Worm (Caenorhabditis elegans) whole organism, L2 larva: ENCODE data around the gene ragc-1.

ENCODE experiments used
- C34F6.9 ChIP-seq: fragments of 150-350 bp; optimal IDR thresholded peaks from 2 replicates; lab custom pipeline; 2014; ENCODE audit warnings: missing biosample characterization, missing genetic modification characterization
- F13H6.1 ChIP-seq: sonication (generic microtip); optimal IDR thresholded peaks from 2 replicates; lab custom pipeline; 2016; ENCODE audit warnings: missing genetic modification characterization, missing compliant biosample characterization
- Y55F3AM.14 ChIP-seq: fragments of 200-800 bp; sonication (Bioruptor generic); optimal IDR thresholded peaks from 2 replicates; lab custom pipeline; 2018; ENCODE audit warnings: mild to moderate bottlenecking, missing genetic modification characterization, missing compliant biosample characterization
- alr-1 ChIP-seq: fragments of 150-350 bp; optimal IDR thresholded peaks from 2 replicates; lab custom pipeline; 2014; ENCODE audit warnings: missing biosample characterization, missing genetic modification characterization
- ama-1 ChIP-seq: fragments of 150-350 bp; optimal IDR thresholded peaks from 2 replicates; lab custom pipeline; 2018; ENCODE audit warnings: inconsistent platforms
- blmp-1 ChIP-seq: sonication (generic microtip); optimal IDR thresholded peaks from 2 replicates; lab custom pipeline; 2017; ENCODE audit warnings: missing genetic modification characterization, mild to moderate bottlenecking, missing compliant biosample characterization, antibody characterized with exemption, moderate library complexity; ENCODE audit not compliant: insufficient read depth
- crh-2 ChIP-seq: sonication (generic microtip); optimal IDR thresholded peaks from 2 replicates; lab custom pipeline; 2017; ENCODE audit warnings: missing biosample characterization, missing genetic modification characterization
- dmd-4 ChIP-seq: sonication (generic microtip); optimal IDR thresholded peaks from 2 replicates; lab custom pipeline; 2017; ENCODE audit warnings: missing biosample characterization, missing genetic modification characterization
- egl-27 ChIP-seq: sonication (generic microtip); optimal IDR thresholded peaks from 3 replicates; lab custom pipeline; 2017; ENCODE audit warnings: missing biosample characterization, missing genetic modification reagents, missing genetic modification characterization
- elt-3 ChIP-seq: sonication (generic microtip); optimal IDR thresholded peaks from 2 replicates; lab custom pipeline; 2017; ENCODE audit warnings: missing biosample characterization, missing genetic modification characterization
- fos-1 ChIP-seq: fragments of 150-350 bp; optimal IDR thresholded peaks from 2 replicates; lab custom pipeline; 2014; ENCODE audit warnings: missing biosample characterization, missing genetic modification characterization
- gmeb-1 ChIP-seq: fragments of 150-350 bp; optimal IDR thresholded peaks from 2 replicates; lab custom pipeline; 2014; ENCODE audit warnings: missing biosample characterization, missing genetic modification characterization
- lin-11 ChIP-seq: fragments of 150-350 bp; sonication (generic microtip); optimal IDR thresholded peaks from 2 replicates; lab custom pipeline; 2014; ENCODE audit warnings: missing biosample characterization, missing genetic modification characterization, inconsistent platforms, mixed read lengths
- lin-13 ChIP-seq: fragments of 150-350 bp; optimal IDR thresholded peaks from 2 replicates; lab custom pipeline; 2014; ENCODE audit warnings: missing biosample characterization, missing genetic modification reagents, missing genetic modification characterization
- mbf-1 ChIP-seq: sonication (generic microtip); optimal IDR thresholded peaks from 2 replicates; lab custom pipeline; 2017; ENCODE audit warnings: missing biosample characterization, missing genetic modification characterization
- mdl-1 ChIP-seq, 2 experiments: fragments of 150-350 bp in 1 of 2; sonication (generic microtip) in 1 of 2; optimal IDR thresholded peaks; 2 replicates each; lab custom pipeline; 2017; ENCODE audit warnings: missing biosample characterization in 2 of 2, missing genetic modification characterization in 2 of 2
- nhr-10 ChIP-seq: sonication (generic microtip); optimal IDR thresholded peaks from 2 replicates; lab custom pipeline; 2017; ENCODE audit warnings: missing biosample characterization, missing genetic modification characterization
- nhr-11 ChIP-seq: fragments of 150-350 bp; optimal IDR thresholded peaks from 2 replicates; lab custom pipeline; 2014; ENCODE audit warnings: missing biosample characterization, missing genetic modification characterization
- nhr-12 ChIP-seq: fragments of 150-350 bp; optimal IDR thresholded peaks from 2 replicates; lab custom pipeline; 2014; ENCODE audit warnings: missing biosample characterization, missing genetic modification characterization
- nhr-21 ChIP-seq: fragments of 150-350 bp; optimal IDR thresholded peaks from 2 replicates; lab custom pipeline; 2014; ENCODE audit warnings: missing biosample characterization, missing genetic modification characterization
- nhr-25 ChIP-seq: fragments of 150-350 bp; sonication (generic microtip); optimal IDR thresholded peaks from 3 replicates; lab custom pipeline; 2014; ENCODE audit warnings: missing biosample characterization, missing genetic modification characterization
- nhr-6 ChIP-seq: fragments of 150-350 bp; optimal IDR thresholded peaks from 2 replicates; lab custom pipeline; 2014; ENCODE audit warnings: missing biosample characterization, missing genetic modification characterization
- skn-1 ChIP-seq: sonication (generic microtip); optimal IDR thresholded peaks from 2 replicates; lab custom pipeline; 2017; ENCODE audit warnings: missing biosample characterization, missing genetic modification characterization
- sma-9 ChIP-seq, 2 experiments: fragments of 150-350 bp in 1 of 2; sonication (generic microtip) in 1 of 2; optimal IDR thresholded peaks; 2 replicates each; lab custom pipeline; 2014 to 2016; ENCODE audit warnings: missing genetic modification characterization in 2 of 2, mild to moderate bottlenecking in 1 of 2, missing biosample characterization in 1 of 2, missing compliant biosample characterization in 1 of 2, missing genetic modification reagents in 1 of 2, moderate library complexity in 1 of 2
- snpc-4 ChIP-seq: fragments of 150-350 bp; optimal IDR thresholded peaks from 2 replicates; lab custom pipeline; 2014; ENCODE audit warnings: missing biosample characterization, missing genetic modification characterization
- unc-39 ChIP-seq: fragments of 150-350 bp; optimal IDR thresholded peaks from 2 replicates; lab custom pipeline; 2014; ENCODE audit warnings: missing biosample characterization, missing genetic modification characterization
- unc-55 ChIP-seq: fragments of 150-350 bp; sonication (generic microtip); optimal IDR thresholded peaks from 3 replicates; lab custom pipeline; 2014; ENCODE audit warnings: missing biosample characterization, missing genetic modification reagents, missing genetic modification characterization
- unc-62 ChIP-seq: fragments of 150-350 bp; optimal IDR thresholded peaks from 2 replicates; lab custom pipeline; 2014; ENCODE audit warnings: missing biosample characterization, missing genetic modification reagents, missing genetic modification characterization
- zag-1 ChIP-seq: fragments of 150-350 bp; optimal IDR thresholded peaks from 2 replicates; lab custom pipeline; 2014; ENCODE audit warnings: missing biosample characterization, missing genetic modification characterization

Gene ragc-1

ce11 chrIV:11625482-11625881 lies 20.7 kb upstream of the ragc-1 start, which contains the start of gene lys-5:
lys-5 (minus strand) TSS chrIV:11625582.
- TF ChIP-seq alr-1 (tag; lab: Kevin White, UChicago) (no peak), gmeb-1 (tag; lab: Kevin White, UChicago) (no peak), nhr-11 (tag; lab: Kevin White, UChicago) (no peak), nhr-10 (tag; lab: Kevin White, UChicago) (no peak), zag-1 (tag; lab: Kevin White, UChicago) (no peak), elt-3 (no peak), snpc-4 (tag; lab: Kevin White, UChicago) (no peak), nhr-6 (tag; lab: Kevin White, UChicago) (no peak), ama-1 (lab: Kevin White, UChicago) (no peak), nhr-12 (no peak), lin-13 (no peak), egl-27 (tag; lab: Kevin White, UChicago) (no peak), unc-55 (no peak), F13H6.1 (no peak), skn-1 (tag; lab: Kevin White, UChicago) (no peak)

- TF ChIP-seq gmeb-1 (tag; lab: Kevin White, UChicago) = peak; percentile 7
- TF ChIP-seq elt-3 = no peak
- TF ChIP-seq sma-9 (GFP tag; optimal IDR thresholded peaks at IDR 0.05; lab: Kevin White, UChicago) = peak; percentile 54
- TF ChIP-seq sma-9 (tag; optimal IDR thresholded peaks at IDR 0.05; lab: Kevin White, UChicago) = no peak
- no peak for TF ChIP-seq F13H6.1
- TF ChIP-seq crh-2 = peak; percentile 27
- TF ChIP-seq dmd-4 (tag; lab: Kevin White, UChicago) = no peak
- TF ChIP-seq fos-1 (tag; lab: Kevin White, UChicago) = peak; percentile 40
Measured at ce11 chrIV:11623759-11624287, 19.1 kb upstream of the ragc-1 start.

- TF ChIP-seq lin-13 (no peak), unc-62 (GFP tag; lab: Kevin White, UChicago) (no peak), zag-1 (tag; lab: Kevin White, UChicago) (no peak), dmd-4 (tag; lab: Kevin White, UChicago) (no peak), Y55F3AM.14 (GFP tag; lab: Kevin White, UChicago) (no peak), unc-55 (no peak), sma-9 (GFP tag; optimal IDR thresholded peaks at IDR 0.05; lab: Kevin White, UChicago) (peak; percentile 25), sma-9 (tag; optimal IDR thresholded peaks at IDR 0.05; lab: Kevin White, UChicago) (no peak), nhr-21 (no peak), fos-1 (tag; lab: Kevin White, UChicago) (peak; percentile 38), F13H6.1 (no peak), mdl-1 (tag; optimal IDR thresholded peaks at IDR 0.05; lab: Kevin White, UChicago) (no peak), blmp-1 (no peak), unc-39 (tag; lab: Kevin White, UChicago) (no peak)
Measured at ce11 chrIV:11623060-11623459, 18.3 kb upstream of the ragc-1 start, which contains the start of gene lys-4. lys-4 (minus strand) TSS chrIV:11623174.

ce11 chrIV:11622336-11622735 lies 17.6 kb upstream of the ragc-1 start:
- TF ChIP-seq lin-11 = no peak
- no peak for TF ChIP-seq nhr-21
- TF ChIP-seq mbf-1 = no peak
- TF ChIP-seq nhr-12 = no peak

- TF ChIP-seq dmd-4 (tag; lab: Kevin White, UChicago) (no peak), nhr-25 (tag; lab: Kevin White, UChicago) (peak; percentile 8)
Measured at ce11 chrIV:11620909-11621308, 16.2 kb upstream of the ragc-1 start, which contains the start of gene dsl-5. dsl-5 (minus strand) TSS chrIV:11621009.

- TF ChIP-seq unc-39 (tag; lab: Kevin White, UChicago) (no peak), nhr-10 (tag; lab: Kevin White, UChicago) (no peak), alr-1 (tag; lab: Kevin White, UChicago) (no peak), nhr-11 (tag; lab: Kevin White, UChicago) (no peak), C34F6.9 (tag; lab: Kevin White, UChicago) (no peak), Y55F3AM.14 (GFP tag; lab: Kevin White, UChicago) (no peak)
Measured at ce11 chrIV:11603265-11603840, 1.4 kb downstream of the ragc-1 start.
